Worm (Caenorhabditis elegans) whole organism, young adult: ENCODE measurements around the gene srg-15.

ENCODE experiments used
- B0019.2 ChIP-seq: fragments of 200-800 bp; sonication (Bioruptor generic); conservative IDR thresholded peaks from 2 replicates; pipeline ENCODE4 v1.3.6; 2022; ENCODE audit warnings: missing genetic modification reagents, missing genetic modification characterization, missing compliant biosample characterization
- B0261.1 ChIP-seq: sonication (generic microtip); optimal IDR thresholded peaks from 2 replicates; lab custom pipeline; 2016; ENCODE audit warnings: mild to moderate bottlenecking, missing genetic modification characterization, moderate library complexity, missing compliant biosample characterization
- C06A6.2 ChIP-seq: fragments of 200-800 bp; sonication (Bioruptor generic); conservative IDR thresholded peaks from 2 replicates; pipeline ENCODE4 v1.3.6; 2022; ENCODE audit warnings: missing genetic modification characterization, missing compliant biosample characterization
- F23B12.7 ChIP-seq: sonication (generic microtip); optimal IDR thresholded peaks from 2 replicates; lab custom pipeline; 2017; ENCODE audit warnings: missing genetic modification characterization, mild to moderate bottlenecking, missing compliant biosample characterization, antibody characterized with exemption, moderate library complexity; ENCODE audit not compliant: insufficient read depth
- F55B11.4 ChIP-seq: sonication (generic microtip); optimal IDR thresholded peaks from 2 replicates; lab custom pipeline; 2016; ENCODE audit warnings: missing compliant biosample characterization, missing genetic modification characterization, borderline replicate concordance; ENCODE audit not compliant: insufficient read depth
- F57C9.4 ChIP-seq: sonication (generic microtip); optimal IDR thresholded peaks from 2 replicates; lab custom pipeline; 2017; ENCODE audit warnings: mild to moderate bottlenecking, missing genetic modification characterization, missing compliant biosample characterization
- T07F8.4 ChIP-seq: sonication (generic microtip); optimal IDR thresholded peaks from 2 replicates; lab custom pipeline; 2016; ENCODE audit warnings: mild to moderate bottlenecking, missing genetic modification characterization, moderate library complexity, missing compliant biosample characterization
- T26A5.8 ChIP-seq: sonication (generic microtip); optimal IDR thresholded peaks from 2 replicates; lab custom pipeline; 2016; ENCODE audit warnings: missing genetic modification characterization, missing compliant biosample characterization
- ZK185.1 ChIP-seq: sonication (generic microtip); optimal IDR thresholded peaks from 2 replicates; lab custom pipeline; 2016; ENCODE audit warnings: mild to moderate bottlenecking, missing genetic modification characterization, missing compliant biosample characterization; ENCODE audit not compliant: poor library complexity, severe bottlenecking
- aptf-3 ChIP-seq: fragments of 200-800 bp; sonication (Bioruptor generic); IDR thresholded peaks from 2 replicates; pipeline ENCODE4 v1.3.6; 2022; ENCODE audit warnings: missing genetic modification characterization, missing compliant biosample characterization
- ccch-3 ChIP-seq: fragments of 200-800 bp; sonication (Bioruptor generic); optimal IDR thresholded peaks from 2 replicates; lab custom pipeline; 2018; ENCODE audit warnings: mild to moderate bottlenecking, missing genetic modification characterization, missing compliant biosample characterization
- cebp-1 ChIP-seq, 2 experiments: fragments of 200-800 bp in 1 of 2; sonication (Bioruptor generic) in 1 of 2; sonication (generic microtip) in 1 of 2; IDR thresholded peaks in 1 of 2; optimal IDR thresholded peaks in 1 of 2; 2 replicates each; pipeline versions ENCODE4 v1.3.6 to Lab custom; 2017 to 2022; ENCODE audit warnings: missing compliant biosample characterization in 2 of 2, missing genetic modification characterization in 2 of 2, mild to moderate bottlenecking in 1 of 2, missing genetic modification reagents in 1 of 2, moderate library complexity in 1 of 2
- ceh-58 ChIP-seq: fragments of 200-800 bp; sonication (Bioruptor generic); IDR thresholded peaks from 2 replicates; pipeline ENCODE4 v1.3.6; 2022; ENCODE audit warnings: missing genetic modification characterization, missing compliant biosample characterization
- chd-7 ChIP-seq: sonication (generic microtip); optimal IDR thresholded peaks from 2 replicates; lab custom pipeline; 2016; ENCODE audit warnings: mild to moderate bottlenecking, missing genetic modification characterization, moderate library complexity, missing compliant biosample characterization
- dpff-1 ChIP-seq: sonication (generic microtip); optimal IDR thresholded peaks from 2 replicates; lab custom pipeline; 2017; ENCODE audit warnings: mild to moderate bottlenecking, missing genetic modification characterization, missing compliant biosample characterization
- efl-1 ChIP-seq: fragments of 150-350 bp; optimal IDR thresholded peaks from 2 replicates; lab custom pipeline; 2014; ENCODE audit warnings: missing biosample characterization, missing genetic modification reagents, missing genetic modification characterization
- egl-18 ChIP-seq: fragments of 200-800 bp; sonication (Bioruptor generic); IDR thresholded peaks from 2 replicates; pipeline ENCODE4 v1.3.6; 2022; ENCODE audit warnings: missing genetic modification reagents, missing genetic modification characterization, missing compliant biosample characterization
- egl-44 ChIP-seq: fragments of 200-800 bp; sonication (Bioruptor generic); IDR thresholded peaks from 2 replicates; pipeline ENCODE4 v1.3.6; 2022; ENCODE audit warnings: missing genetic modification reagents, missing genetic modification characterization, missing compliant biosample characterization
- fkh-3 ChIP-seq: sonication (generic microtip); optimal IDR thresholded peaks from 2 replicates; lab custom pipeline; 2016; ENCODE audit warnings: mild to moderate bottlenecking, missing genetic modification characterization, missing compliant biosample characterization
- gei-17 ChIP-seq: fragments of 200-800 bp; sonication (Bioruptor generic); optimal IDR thresholded peaks from 2 replicates; lab custom pipeline; 2018; ENCODE audit warnings: mild to moderate bottlenecking, missing genetic modification characterization, missing compliant biosample characterization
- him-1 ChIP-seq: sonication (generic microtip); optimal IDR thresholded peaks from 2 replicates; lab custom pipeline; 2016; ENCODE audit warnings: missing genotype, missing genetic modification reagents, missing genetic modification characterization, missing compliant biosample characterization
- hlh-12 ChIP-seq: sonication (generic microtip); optimal IDR thresholded peaks from 2 replicates; lab custom pipeline; 2016; ENCODE audit warnings: missing genetic modification characterization, missing compliant biosample characterization
- hlh-26 ChIP-seq: fragments of 200-800 bp; sonication (Bioruptor generic); conservative IDR thresholded peaks from 2 replicates; pipeline ENCODE4 v1.3.6; 2022; ENCODE audit warnings: missing genetic modification reagents, missing genetic modification characterization, missing compliant biosample characterization
- hmg-1.2 ChIP-seq: fragments of 200-800 bp; sonication (Bioruptor generic); IDR thresholded peaks from 2 replicates; pipeline ENCODE4 v1.3.6; 2022; ENCODE audit warnings: missing genetic modification reagents, missing genetic modification characterization, missing compliant biosample characterization
- lag-1 ChIP-seq: fragments of 200-800 bp; sonication (Bioruptor generic); IDR thresholded peaks from 2 replicates; pipeline ENCODE4 v1.3.6; 2022; ENCODE audit warnings: missing genetic modification reagents, missing genetic modification characterization, missing compliant biosample characterization
- lin-35 ChIP-seq, 3 experiments: fragments of 150-350 bp in 2 of 3; sonication (generic microtip) in 1 of 3; optimal IDR thresholded peaks; 2 replicates each; lab custom pipeline; 2014 to 2018; ENCODE audit warnings: missing biosample characterization in 3 of 3, missing genetic modification characterization in 3 of 3, missing genetic modification reagents in 3 of 3
- lin-54 ChIP-seq: fragments of 200-800 bp; sonication (Bioruptor generic); optimal IDR thresholded peaks from 2 replicates; lab custom pipeline; 2018; ENCODE audit warnings: mild to moderate bottlenecking, missing genetic modification characterization, missing compliant biosample characterization
- lsl-1 ChIP-seq: fragments of 200-800 bp; sonication (Bioruptor generic); optimal IDR thresholded peaks from 2 replicates; lab custom pipeline; 2018; ENCODE audit warnings: mild to moderate bottlenecking, missing genetic modification characterization, moderate library complexity, missing compliant biosample characterization
- mel-28 ChIP-seq: sonication (generic microtip); optimal IDR thresholded peaks from 2 replicates; lab custom pipeline; 2016; ENCODE audit warnings: borderline replicate concordance, mild to moderate bottlenecking, missing genetic modification characterization, missing compliant biosample characterization
- mxl-1 ChIP-seq: sonication (generic microtip); optimal IDR thresholded peaks from 2 replicates; lab custom pipeline; 2016; ENCODE audit warnings: missing genetic modification characterization, missing compliant biosample characterization
- nhr-120 ChIP-seq: fragments of 200-800 bp; sonication (Bioruptor generic); IDR thresholded peaks from 2 replicates; pipeline ENCODE4 v1.3.6; 2022; ENCODE audit warnings: missing genetic modification characterization, missing compliant biosample characterization
- nhr-80 ChIP-seq: sonication (generic microtip); optimal IDR thresholded peaks from 2 replicates; lab custom pipeline; 2016; ENCODE audit warnings: missing genetic modification characterization, missing compliant biosample characterization
- sdz-38 ChIP-seq: sonication (generic microtip); optimal IDR thresholded peaks from 2 replicates; lab custom pipeline; 2016; ENCODE audit warnings: missing genotype, missing genetic modification characterization, missing compliant biosample characterization
- sea-2 ChIP-seq: fragments of 200-800 bp; sonication (Bioruptor generic); IDR thresholded peaks from 2 replicates; pipeline ENCODE4 v1.3.6; 2022; ENCODE audit warnings: missing genetic modification characterization, missing compliant biosample characterization
- snpc-3.4 ChIP-seq: sonication (generic microtip); optimal IDR thresholded peaks from 2 replicates; lab custom pipeline; 2017; ENCODE audit warnings: missing genetic modification characterization, mild to moderate bottlenecking, missing compliant biosample characterization, antibody characterized with exemption, moderate library complexity, missing genotype, missing genetic modification reagents
- snpc-4 ChIP-seq, 5 experiments: fragments of 150-350 bp in 1 of 5; sonication (generic microtip) in 4 of 5; optimal IDR thresholded peaks; 2 replicates each; lab custom pipeline; 2014 to 2018; ENCODE audit warnings: missing genetic modification characterization in 5 of 5, missing biosample characterization in 3 of 5, antibody characterized with exemption in 2 of 5, mild to moderate bottlenecking in 2 of 5, missing compliant biosample characterization in 2 of 5, missing genotype in 2 of 5, moderate library complexity in 2 of 5, missing genetic modification reagents in 1 of 5
- tbp1 ChIP-seq: fragments of 200-800 bp; sonication (Bioruptor generic); optimal IDR thresholded peaks from 2 replicates; lab custom pipeline; 2018; ENCODE audit warnings: mild to moderate bottlenecking, missing genetic modification characterization, missing compliant biosample characterization
- tbx-9 ChIP-seq: sonication (generic microtip); optimal IDR thresholded peaks from 2 replicates; lab custom pipeline; 2016; ENCODE audit warnings: borderline replicate concordance, missing genetic modification characterization, inconsistent platforms, missing compliant biosample characterization
- unc-130 ChIP-seq: sonication (generic microtip); optimal IDR thresholded peaks from 2 replicates; lab custom pipeline; 2016; ENCODE audit warnings: missing genetic modification reagents, missing genetic modification characterization, missing compliant biosample characterization
- ztf-18 ChIP-seq: sonication (generic microtip); optimal IDR thresholded peaks from 2 replicates; lab custom pipeline; 2016; ENCODE audit warnings: missing genotype, mild to moderate bottlenecking, missing genetic modification characterization, missing compliant biosample characterization
- ztf-25 ChIP-seq: fragments of 200-800 bp; sonication (Bioruptor generic); IDR thresholded peaks from 2 replicates; pipeline ENCODE4 v1.3.6; 2022; ENCODE audit warnings: missing genetic modification reagents, missing genetic modification characterization, missing compliant biosample characterization
- ztf-28 ChIP-seq: fragments of 200-800 bp; sonication (Bioruptor generic); IDR thresholded peaks from 2 replicates; pipeline ENCODE4 v1.3.6; 2022; ENCODE audit warnings: missing genetic modification reagents, missing genetic modification characterization, missing compliant biosample characterization

srg-15 gene

DNA sequence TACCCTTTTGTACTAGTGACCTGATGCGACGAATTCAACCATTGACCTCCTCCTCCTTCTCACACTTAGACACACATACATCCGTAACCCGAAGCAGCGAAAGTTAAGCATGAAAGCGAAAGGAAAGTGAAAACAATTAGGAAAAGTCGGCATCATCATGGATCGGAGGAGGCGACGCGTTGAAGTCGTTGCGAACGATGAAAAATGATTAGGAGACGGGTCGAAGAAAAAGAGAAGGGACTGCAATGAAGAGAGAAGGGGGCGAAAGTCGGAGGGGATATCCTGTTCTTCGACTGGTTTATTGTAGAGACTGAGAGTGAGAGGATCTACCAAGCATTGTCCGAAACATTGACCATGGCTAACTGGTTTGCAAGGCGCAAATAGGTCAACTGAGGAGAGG lies 40.8 kb upstream of the srg-15 start:
- no peak for TF ChIP-seq ztf-25 (GFP tag; lab: Robert Waterston, UW)
- no peak for TF ChIP-seq snpc-3.4
- no peak for TF ChIP-seq egl-44
- no peak for TF ChIP-seq egl-18 (GFP tag; lab: Robert Waterston, UW)
- TF ChIP-seq chd-7, result no peak
- no peak for TF ChIP-seq lag-1 (GFP tag; lab: Robert Waterston, UW)
- no peak for TF ChIP-seq T26A5.8 (tag; lab: Kevin White, UChicago)
- TF ChIP-seq sea-2 (GFP tag; lab: Robert Waterston, UW), result no peak

DNA sequence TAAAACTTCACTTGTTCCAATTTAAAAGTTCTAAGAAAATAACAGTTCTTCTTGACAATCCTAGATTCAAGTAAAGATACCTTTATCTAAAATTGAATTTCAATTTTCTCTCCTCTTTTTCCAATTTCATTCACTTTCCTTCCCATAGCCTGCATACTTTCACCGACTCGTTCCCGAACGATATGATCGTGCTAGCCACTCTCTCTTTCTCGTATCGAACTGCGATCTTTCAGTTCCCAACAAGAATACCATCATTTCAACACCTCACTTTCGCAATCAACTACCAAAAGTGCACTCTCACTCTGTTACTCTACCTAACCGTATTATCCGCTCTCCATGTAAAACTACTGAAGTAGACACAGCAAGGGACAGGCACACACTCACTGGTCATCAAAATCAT lies 39.8 kb upstream of the srg-15 start:
- TF ChIP-seq F57C9.4 (tag; lab: Kevin White, UChicago) (no peak), cebp-1 (GFP tag; IDR thresholded peaks at IDR 0.05; lab: Robert Waterston, UW) (no peak), cebp-1 (tag; optimal IDR thresholded peaks at IDR 0.05; lab: Kevin White, UChicago) (no peak), ceh-58 (no peak), T07F8.4 (tag; lab: Kevin White, UChicago) (no peak), nhr-120 (GFP tag; lab: Robert Waterston, UW) (no peak), ztf-25 (GFP tag; lab: Robert Waterston, UW) (no peak), lin-35 (GFP tag; optimal IDR thresholded peaks at IDR 0.05; lab: Kevin White, UChicago) (no peak), ccch-3 (GFP tag; lab: Kevin White, UChicago) (no peak), tbp1 (GFP tag; lab: Kevin White, UChicago) (no peak), unc-130 (GFP tag; lab: Kevin White, UChicago) (no peak), T26A5.8 (tag; lab: Kevin White, UChicago) (no peak), tbx-9 (tag; lab: Kevin White, UChicago) (no peak), F23B12.7 (no peak), efl-1 (no peak), mel-28 (tag; lab: Kevin White, UChicago) (no peak), hlh-12 (no peak), nhr-80 (tag; lab: Kevin White, UChicago) (no peak), snpc-4 (GFP tag; optimal IDR thresholded peaks at IDR 0.05; lab: Kevin White, UChicago) (no peak), snpc-4 (tag; optimal IDR thresholded peaks at IDR 0.05; lab: Kevin White, UChicago) (no peak), lsl-1 (GFP tag; lab: Kevin White, UChicago) (no peak)
- TF ChIP-seq, all 124 proteins: peak for 0

DNA sequence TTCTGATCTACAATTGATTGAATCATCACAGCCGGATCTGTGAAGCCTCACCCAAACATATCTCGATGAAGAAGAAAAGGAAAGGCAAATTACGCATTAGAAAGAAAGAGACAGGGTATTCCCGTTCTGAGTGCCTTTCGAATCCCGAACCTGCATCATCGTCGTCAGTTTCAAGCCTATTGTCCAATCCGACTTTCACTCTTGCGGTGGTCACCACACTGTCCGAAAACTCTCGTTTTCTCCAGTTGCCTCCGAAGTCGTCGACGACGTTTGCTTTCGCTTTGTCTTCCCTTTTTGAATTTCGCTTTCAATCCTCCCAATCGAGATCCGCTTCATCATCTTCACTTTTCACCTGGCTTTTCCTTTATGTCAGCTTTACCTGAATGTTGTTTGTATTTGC lies 38.9 kb upstream of the srg-15 start:
- no peak for TF ChIP-seq ztf-18 (tag; lab: Kevin White, UChicago)

- TF ChIP-seq lsl-1 (GFP tag; lab: Kevin White, UChicago), result no peak
- TF ChIP-seq sdz-38 (tag; lab: Kevin White, UChicago), result no peak
- no peak for TF ChIP-seq aptf-3 (GFP tag; lab: Robert Waterston, UW)
- TF ChIP-seq ZK185.1 (tag; lab: Kevin White, UChicago), result no peak
- no peak for TF ChIP-seq F55B11.4
- no peak for TF ChIP-seq gei-17 (GFP tag; lab: Kevin White, UChicago)
- no peak for TF ChIP-seq ztf-28
- no peak for TF ChIP-seq C06A6.2 (GFP tag; lab: Robert Waterston, UW)
- no peak for TF ChIP-seq hlh-26
- TF ChIP-seq B0261.1 (tag; lab: Kevin White, UChicago), result no peak
- TF ChIP-seq dpff-1 (tag; lab: Kevin White, UChicago), result no peak
- no peak for TF ChIP-seq F23B12.7
- no peak for TF ChIP-seq hmg-1.2 (GFP tag; lab: Robert Waterston, UW)
- no peak for TF ChIP-seq him-1 (tag; lab: Kevin White, UChicago)
- TF ChIP-seq lin-54, result no peak
- no peak for TF ChIP-seq mxl-1
- TF ChIP-seq B0019.2 (GFP tag; lab: Robert Waterston, UW), result no peak
- TF ChIP-seq fkh-3, result no peak
Measured at ce11 chrII:8748638-8749037, 38.4 kb upstream of the srg-15 start.
